Worm (Caenorhabditis elegans): Measurements from ENCODE around the gene F46C3.7.

ce11 chrX:11487484-11487883 lies 47.6 kb downstream of the F46C3.7 start, which contains the start of gene spp-9:
- no peak for TF ChIP-seq ama-1 (optimal IDR thresholded peaks at IDR 0.05)
- no peak for TF ChIP-seq hnd-1 (tag; optimal IDR thresholded peaks at IDR 0.05)
